Fruit fly (Drosophila melanogaster) whole organism, embryonic: ENCODE data around the gene Nup358.
A peak's percentile ranks its signal among the peaks of the same experiment; 100 is the strongest.

Source experiments
- B-H2 ChIP-seq: fragments of 200-800 bp; sonication (Bioruptor generic); optimal IDR thresholded peaks from 2 replicates; lab custom pipeline; 2018; ENCODE audit warnings: missing biosample characterization, mild to moderate bottlenecking, missing genetic modification characterization
- BEAF-32 ChIP-seq: fragments of 200-800 bp; sonication (Bioruptor generic); optimal IDR thresholded peaks from 3 replicates; lab custom pipeline; 2017; ENCODE audit warnings: missing biosample characterization, missing genetic modification characterization, mild to moderate bottlenecking, moderate library complexity, missing genetic modification reagents
- CG10267 ChIP-seq: fragments of 200-800 bp; sonication (Bioruptor generic); optimal IDR thresholded peaks from 2 replicates; lab custom pipeline; 2018; ENCODE audit warnings: missing biosample characterization, mild to moderate bottlenecking, missing genetic modification characterization, moderate library complexity
- CG10366 ChIP-seq: fragments of 200-800 bp; sonication (Bioruptor generic); IDR thresholded peaks from 2 replicates; pipeline ENCODE4 v1.3.6; 2022; ENCODE audit warnings: missing biosample characterization, missing genetic modification characterization
- CG11504 ChIP-seq: fragments of 200-800 bp; sonication (Bioruptor generic); optimal IDR thresholded peaks from 3 replicates; lab custom pipeline; 2019; ENCODE audit warnings: missing biosample characterization, mild to moderate bottlenecking, missing genetic modification characterization, moderate library complexity
- CG12155 ChIP-seq: fragments of 200-800 bp; sonication (Bioruptor generic); optimal IDR thresholded peaks from 3 replicates; lab custom pipeline; 2016; ENCODE audit warnings: missing biosample characterization, missing genetic modification characterization
- CG12299 ChIP-seq: fragments of 200-800 bp; sonication (Bioruptor generic); optimal IDR thresholded peaks from 2 replicates; lab custom pipeline; 2018; ENCODE audit warnings: missing biosample characterization, mild to moderate bottlenecking, missing genetic modification characterization
- CG13287 ChIP-seq: fragments of 200-800 bp; sonication (Bioruptor generic); IDR thresholded peaks from 2 replicates; pipeline ENCODE4 v1.3.6; 2022; ENCODE audit warnings: missing biosample characterization, missing genetic modification characterization; ENCODE audit not compliant: partially characterized antibody
- CG14710 ChIP-seq: fragments of 200-800 bp; sonication (Bioruptor generic); optimal IDR thresholded peaks from 3 replicates; lab custom pipeline; 2019; ENCODE audit warnings: missing biosample characterization, mild to moderate bottlenecking, missing genetic modification characterization, moderate library complexity
- CG17829 ChIP-seq: fragments of 200-800 bp; optimal IDR thresholded peaks from 2 replicates; lab custom pipeline; 2019; ENCODE audit warnings: missing biosample characterization, mild to moderate bottlenecking, missing genetic modification characterization, moderate library complexity
- CG34224 ChIP-seq: fragments of 200-800 bp; sonication (Bioruptor generic); IDR thresholded peaks from 3 replicates; pipeline ENCODE4 v1.3.6; 2022; ENCODE audit warnings: missing biosample characterization, missing genetic modification characterization; ENCODE audit not compliant: partially characterized antibody
- CG34422 ChIP-seq: fragments of 200-800 bp; sonication (Bioruptor generic); IDR thresholded peaks from 3 replicates; pipeline ENCODE4 v1.3.6; 2022; ENCODE audit warnings: missing biosample characterization, missing genetic modification characterization
- CG4730 ChIP-seq: fragments of 200-800 bp; sonication (Bioruptor generic); IDR thresholded peaks from 2 replicates; pipeline ENCODE4 v1.3.6; 2022; ENCODE audit warnings: missing biosample characterization, missing genetic modification characterization
- CG4854 ChIP-seq: fragments of 200-800 bp; sonication (Bioruptor generic); optimal IDR thresholded peaks from 2 replicates; lab custom pipeline; 2016; ENCODE audit warnings: missing biosample characterization, missing genetic modification characterization, inconsistent platforms
- CG6254 ChIP-seq: fragments of 200-800 bp; sonication (Bioruptor generic); optimal IDR thresholded peaks from 3 replicates; lab custom pipeline; 2017; ENCODE audit warnings: mild to moderate bottlenecking, missing biosample characterization, missing genetic modification reagents, missing genetic modification characterization
- CG7963 ChIP-seq: fragments of 200-800 bp; sonication (Bioruptor generic); IDR thresholded peaks from 3 replicates; pipeline ENCODE4 v1.3.6; 2022; ENCODE audit warnings: missing biosample characterization, missing genetic modification characterization; ENCODE audit not compliant: partially characterized antibody
- CG9797 ChIP-seq: fragments of 200-800 bp; sonication (Bioruptor generic); optimal IDR thresholded peaks from 3 replicates; lab custom pipeline; 2018; ENCODE audit warnings: missing biosample characterization, mild to moderate bottlenecking, missing genetic modification characterization
- Chrac-16 ChIP-seq: fragments of 200-800 bp; sonication (Bioruptor generic); optimal IDR thresholded peaks from 3 replicates; lab custom pipeline; 2016; ENCODE audit warnings: missing biosample characterization, missing genetic modification characterization
- Dip3 ChIP-seq: fragments of 200-800 bp; sonication (Bioruptor generic); optimal IDR thresholded peaks from 3 replicates; lab custom pipeline; 2016; ENCODE audit warnings: missing biosample characterization, missing genetic modification characterization
- Dref ChIP-seq: fragments of 200-800 bp; sonication (Bioruptor generic); IDR thresholded peaks from 2 replicates; pipeline ENCODE4 v1.3.6; 2022; ENCODE audit warnings: missing biosample characterization, missing genetic modification characterization
- E2f2 ChIP-seq: fragments of 200-800 bp; sonication (Bioruptor generic); IDR thresholded peaks from 2 replicates; pipeline ENCODE4 v1.3.6; 2022; ENCODE audit warnings: missing biosample characterization, missing genetic modification characterization
- Ets97D ChIP-seq: fragments of 200-800 bp; sonication (Bioruptor generic); optimal IDR thresholded peaks from 3 replicates; lab custom pipeline; 2016; ENCODE audit warnings: missing biosample characterization, missing genetic modification characterization
- HmgZ ChIP-seq: fragments of 200-800 bp; sonication (Bioruptor generic); optimal IDR thresholded peaks from 2 replicates; lab custom pipeline; 2018; ENCODE audit warnings: missing biosample characterization, mild to moderate bottlenecking, missing genetic modification characterization
- Hr39 ChIP-seq: fragments of >200 bp; optimal IDR thresholded peaks from 2 replicates; lab custom pipeline; 2017
- MBD-R2 ChIP-seq: fragments of 200-800 bp; sonication (Bioruptor generic); IDR thresholded peaks from 2 replicates; pipeline ENCODE4 v1.3.6; 2022; ENCODE audit warnings: missing biosample characterization, missing genetic modification characterization
- Max ChIP-seq: fragments of 200-800 bp; sonication (Bioruptor generic); optimal IDR thresholded peaks from 2 replicates; lab custom pipeline; 2016; ENCODE audit warnings: missing biosample characterization, mild to moderate bottlenecking, missing genetic modification characterization
- Nf-YC ChIP-seq: fragments of 200-800 bp; optimal IDR thresholded peaks from 3 replicates; lab custom pipeline; 2019; ENCODE audit warnings: missing biosample characterization, mild to moderate bottlenecking, missing genetic modification characterization, moderate library complexity
- Poxn ChIP-seq: fragments of 200-800 bp; sonication (Bioruptor generic); IDR thresholded peaks from 2 replicates; pipeline ENCODE4 v1.3.6; 2022; ENCODE audit warnings: missing biosample characterization, missing genetic modification characterization
- Rfx ChIP-seq: fragments of 200-800 bp; sonication (Bioruptor generic); IDR thresholded peaks from 2 replicates; pipeline ENCODE4 v1.3.6; 2022; ENCODE audit warnings: missing biosample characterization, missing genetic modification characterization
- Xbp1 ChIP-seq: fragments of 200-800 bp; sonication (Bioruptor generic); optimal IDR thresholded peaks from 3 replicates; lab custom pipeline; 2016; ENCODE audit warnings: missing biosample characterization, mild to moderate bottlenecking, missing genetic modification characterization
- abd-A ChIP-seq: fragments of 200-800 bp; sonication (Bioruptor generic); optimal IDR thresholded peaks from 3 replicates; lab custom pipeline; 2019; ENCODE audit warnings: missing biosample characterization, mild to moderate bottlenecking, missing genetic modification characterization, moderate library complexity
- ci ChIP-seq: fragments of 200-800 bp; sonication (Bioruptor generic); IDR thresholded peaks from 3 replicates; pipeline ENCODE4 v1.3.6; 2022; ENCODE audit warnings: missing biosample characterization, missing genetic modification characterization
- dimm ChIP-seq: fragments of 200-800 bp; sonication (Bioruptor generic); IDR thresholded peaks from 2 replicates; pipeline ENCODE4 v1.3.6; 2022; ENCODE audit warnings: missing biosample characterization, missing genetic modification characterization
- hb ChIP-seq: fragments of 200-800 bp; sonication (Bioruptor generic); IDR thresholded peaks from 3 replicates; pipeline ENCODE4 v1.3.6; 2022; ENCODE audit warnings: missing biosample characterization, missing genetic modification characterization; ENCODE audit not compliant: partially characterized antibody
- hbn ChIP-seq: fragments of 200-800 bp; sonication (Bioruptor generic); IDR thresholded peaks from 2 replicates; pipeline ENCODE4 v1.3.6; 2022; ENCODE audit warnings: missing biosample characterization, missing genetic modification characterization; ENCODE audit not compliant: partially characterized antibody
- nom ChIP-seq: fragments of 200-800 bp; sonication (Bioruptor generic); optimal IDR thresholded peaks from 2 replicates; lab custom pipeline; 2017; ENCODE audit warnings: missing biosample characterization, missing genetic modification characterization, mild to moderate bottlenecking, moderate library complexity, missing genetic modification reagents
- rib ChIP-seq: fragments of 200-800 bp; sonication (Bioruptor generic); IDR thresholded peaks from 2 replicates; pipeline ENCODE4 v1.3.6; 2022; ENCODE audit warnings: missing biosample characterization, missing genetic modification characterization
- scrt ChIP-seq: fragments of 200-800 bp; sonication (Bioruptor generic); optimal IDR thresholded peaks from 2 replicates; lab custom pipeline; 2018; ENCODE audit warnings: missing biosample characterization, mild to moderate bottlenecking, missing genetic modification characterization, moderate library complexity
- shn ChIP-seq: fragments of 200-800 bp; sonication (Bioruptor generic); optimal IDR thresholded peaks from 3 replicates; lab custom pipeline; 2016; ENCODE audit warnings: missing biosample characterization, missing genetic modification characterization
- sim ChIP-seq: fragments of 200-800 bp; sonication (Bioruptor generic); IDR thresholded peaks from 2 replicates; pipeline ENCODE4 v1.3.6; 2022; ENCODE audit warnings: missing biosample characterization, missing genetic modification characterization
- stc ChIP-seq: fragments of 200-800 bp; sonication (Bioruptor generic); IDR thresholded peaks from 2 replicates; pipeline ENCODE4 v1.3.6; 2022; ENCODE audit warnings: missing biosample characterization, missing genetic modification characterization
- sug ChIP-seq: fragments of 200-800 bp; optimal IDR thresholded peaks from 2 replicates; lab custom pipeline; 2019; ENCODE audit warnings: missing biosample characterization, mild to moderate bottlenecking, missing genetic modification characterization, moderate library complexity
- tio ChIP-seq: fragments of 200-800 bp; sonication (Bioruptor generic); optimal IDR thresholded peaks from 2 replicates; lab custom pipeline; 2017; ENCODE audit warnings: missing biosample characterization, missing genetic modification characterization, inconsistent platforms
- tna ChIP-seq: fragments of 200-800 bp; sonication (Bioruptor generic); IDR thresholded peaks from 2 replicates; pipeline ENCODE4 v1.3.6; 2022; ENCODE audit warnings: missing biosample characterization, missing genetic modification characterization; ENCODE audit not compliant: partially characterized antibody
- trem ChIP-seq: fragments of 200-800 bp; optimal IDR thresholded peaks from 3 replicates; lab custom pipeline; 2019; ENCODE audit warnings: missing biosample characterization, mild to moderate bottlenecking, missing genetic modification characterization, moderate library complexity
- unc-4 ChIP-seq: fragments of 200-800 bp; sonication (Bioruptor generic); IDR thresholded peaks from 2 replicates; pipeline ENCODE4 v1.3.6; 2022; ENCODE audit warnings: missing biosample characterization, missing genetic modification characterization; ENCODE audit not compliant: partially characterized antibody
- vvl ChIP-seq: fragments of 200-800 bp; sonication (Bioruptor generic); IDR thresholded peaks from 2 replicates; pipeline ENCODE4 v1.3.6; 2022; ENCODE audit warnings: missing biosample characterization, missing genetic modification characterization
- wdn ChIP-seq: fragments of 200-800 bp; sonication (Bioruptor generic); IDR thresholded peaks from 2 replicates; pipeline ENCODE4 v1.3.6; 2022; ENCODE audit warnings: missing biosample characterization, missing genetic modification characterization

Nup358 gene

dm6 chr3R:25249145-25250141 is at the start of gene Nup358 (continued):
- TF ChIP-seq CG14710 (peak; percentile 55), hbn (peak; percentile 97), CG4730 (GFP tag; lab: Robert Waterston, UW) (no peak), dimm (no peak), hb (GFP tag; lab: Robert Waterston, UW) (peak; percentile 99), ci (GFP tag; lab: Robert Waterston, UW) (no peak; the same call in 2 of the 3 replicates), stc (GFP tag; lab: Robert Waterston, UW) (no peak), scrt (GFP tag; lab: Kevin White, UChicago) (no peak), vvl (peak; percentile 17; the same call in 1 of the 2 replicates), nom (GFP tag; lab: Kevin White, UChicago) (no peak), BEAF-32 (GFP tag; lab: Kevin White, UChicago) (peak; percentile 95), Rfx (GFP tag; lab: Robert Waterston, UW) (peak; percentile 60), unc-4 (GFP tag; lab: Robert Waterston, UW) (peak; percentile 96), rib (GFP tag; lab: Robert Waterston, UW) (peak; percentile 95), Dref (peak; percentile 98), Chrac-16 (GFP tag; lab: Kevin White, UChicago) (no peak), CG17829 (tag; lab: Kevin White, UChicago) (peak; percentile 35), CG10267 (peak; percentile 61), sim (GFP tag; lab: Robert Waterston, UW) (no peak), CG34224 (GFP tag; lab: Robert Waterston, UW) (peak; percentile 98), CG6254 (no peak), Hr39 (lab: Kevin White, UChicago) (no peak), Dip3 (GFP tag; lab: Kevin White, UChicago) (no peak), E2f2 (peak; percentile 74), MBD-R2 (GFP tag; lab: Robert Waterston, UW) (peak; percentile 40), CG9797 (GFP tag; lab: Kevin White, UChicago) (peak; percentile 8), CG11504 (tag; lab: Kevin White, UChicago) (no peak), HmgZ (peak; percentile 36), Max (GFP tag; lab: Kevin White, UChicago) (no peak), Poxn (GFP tag; lab: Robert Waterston, UW) (no peak), CG4854 (GFP tag; lab: Kevin White, UChicago) (no peak), CG34422 (GFP tag; lab: Robert Waterston, UW) (peak; percentile 79; the same call in 2 of the 3 replicates), B-H2 (peak; percentile 55), CG12155 (GFP tag; lab: Kevin White, UChicago) (no peak), trem (tag; lab: Kevin White, UChicago) (peak; percentile 64), tio (GFP tag; lab: Kevin White, UChicago) (no peak), wdn (GFP tag; lab: Robert Waterston, UW) (no peak), shn (GFP tag; lab: Kevin White, UChicago) (no peak), CG10366 (GFP tag; lab: Robert Waterston, UW) (no peak), CG12299 (tag; lab: Kevin White, UChicago) (no peak), CG7963 (GFP tag; lab: Robert Waterston, UW) (peak; percentile 97), CG13287 (GFP tag; lab: Robert Waterston, UW) (peak; percentile 97), Ets97D (peak; percentile 80), tna (GFP tag; lab: Robert Waterston, UW) (peak; percentile 98), sug (tag; lab: Kevin White, UChicago) (peak; percentile 23), abd-A (tag; lab: Kevin White, UChicago) (no peak), Xbp1 (GFP tag; lab: Kevin White, UChicago) (peak; percentile 38), Nf-YC (peak; percentile 11)
